Fruit fly (Drosophila melanogaster) whole organism, larva: Measurements from ENCODE around the gene CG43145.
A peak's percentile ranks its signal among the peaks of the same experiment; 100 is the strongest.

ENCODE experiments used
- noc ChIP-seq: fragments of 200-800 bp; sonication (Bioruptor generic); optimal IDR thresholded peaks from 3 replicates; lab custom pipeline; 2019; ENCODE audit warnings: missing biosample characterization, mild to moderate bottlenecking, missing genetic modification characterization, moderate library complexity

Gene CG43145

DNA sequence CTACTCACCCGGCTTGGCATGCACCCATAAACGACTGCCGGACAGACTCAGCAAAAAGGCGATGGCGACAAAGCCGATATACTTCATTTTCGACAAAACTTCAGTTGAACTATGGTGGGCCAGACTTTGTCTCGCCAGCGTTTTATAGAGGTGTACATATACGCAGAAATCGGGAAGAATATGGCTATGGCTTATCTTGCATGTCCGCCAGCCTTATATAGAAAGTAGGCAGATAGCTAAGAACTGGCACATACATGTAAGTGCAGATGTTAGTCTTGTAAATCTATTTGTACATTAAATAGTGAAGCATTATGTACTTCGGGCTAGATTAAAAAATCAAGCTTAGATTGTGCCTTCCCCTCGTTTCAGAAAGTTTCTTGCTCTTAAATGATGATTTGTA lies 8.5 kb upstream of the CG43145 start, which contains the start of gene CG3513:
Gene CG3513 (minus strand): TSS at position 101 of the 400 bp plus-strand sequence.
- no peak for TF ChIP-seq noc (tag; lab: Kevin White, UChicago)

DNA sequence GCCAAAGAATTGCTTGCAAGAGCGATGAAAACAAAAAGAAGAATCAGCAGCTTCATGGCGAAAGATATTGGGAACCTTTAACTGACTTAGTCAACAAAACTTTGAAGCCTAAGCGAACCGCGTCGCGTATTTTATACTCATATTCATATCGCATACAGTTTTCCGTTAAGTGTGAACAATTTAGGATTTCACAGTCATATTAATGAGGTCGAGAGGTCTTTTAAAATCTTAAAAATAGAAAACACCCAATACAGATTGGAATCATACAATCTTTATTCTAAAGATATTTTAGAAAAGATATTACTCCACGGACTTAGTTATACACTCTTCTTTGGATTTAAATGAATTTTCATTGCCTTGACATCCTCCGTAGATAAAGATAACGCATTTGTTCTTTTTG lies 7.8 kb upstream of the CG43145 start, which contains the start of gene Acp24A4:
Gene Acp24A4 (minus strand): TSS at position 101 of the 400 bp plus-strand sequence.
- TF ChIP-seq noc (tag; lab: Kevin White, UChicago), result no peak

DNA sequence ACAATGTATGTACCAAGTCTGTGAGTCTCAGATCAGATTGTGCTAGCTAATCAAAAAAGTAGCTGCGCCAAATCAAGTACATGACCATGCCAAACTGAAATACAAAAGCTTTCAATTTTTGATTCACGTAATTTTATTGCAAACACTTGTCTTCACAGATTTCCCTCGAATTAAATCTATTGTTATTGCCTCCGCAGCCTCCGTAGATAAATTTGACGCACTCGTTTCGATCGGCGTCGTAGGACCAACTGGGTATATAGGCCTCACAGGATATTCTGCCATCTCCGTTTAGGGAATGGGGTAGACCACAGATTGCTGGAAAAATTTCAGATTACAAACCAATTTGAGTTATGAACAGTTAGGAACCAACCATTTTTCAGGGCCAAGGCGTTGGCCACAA lies 6.7 kb upstream of the CG43145 start, which contains the start of gene CG43165:
Gene CG43165 (minus strand): TSS at position 101 of the 400 bp plus-strand sequence.
- TF ChIP-seq noc (tag; lab: Kevin White, UChicago), result no peak

DNA sequence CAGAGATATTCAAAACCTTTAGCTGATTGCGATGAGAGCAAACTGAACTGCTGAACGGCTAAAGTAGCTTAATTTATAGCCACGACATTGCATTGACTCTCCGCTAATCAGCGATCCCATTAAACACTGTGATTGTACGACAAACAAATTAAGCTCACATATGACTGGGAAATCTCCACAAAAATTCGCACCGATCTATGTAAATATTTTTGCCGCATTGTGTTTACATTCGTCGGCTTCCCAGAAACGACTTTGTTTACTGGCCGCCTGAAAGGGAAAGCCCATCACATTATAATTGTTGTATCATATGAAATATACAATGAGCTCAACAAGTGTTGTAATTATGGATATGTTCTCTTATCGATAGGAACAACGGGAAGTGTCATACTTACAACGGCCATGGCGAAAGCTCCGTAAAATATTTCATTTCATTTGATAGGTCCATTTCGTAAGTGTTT lies 6.2 kb upstream of the CG43145 start, which contains the start of gene CG16713:
Gene CG16713 (minus strand): TSS at position 51 of the 458 bp plus-strand sequence.
- no peak for TF ChIP-seq noc (tag; lab: Kevin White, UChicago)

DNA sequence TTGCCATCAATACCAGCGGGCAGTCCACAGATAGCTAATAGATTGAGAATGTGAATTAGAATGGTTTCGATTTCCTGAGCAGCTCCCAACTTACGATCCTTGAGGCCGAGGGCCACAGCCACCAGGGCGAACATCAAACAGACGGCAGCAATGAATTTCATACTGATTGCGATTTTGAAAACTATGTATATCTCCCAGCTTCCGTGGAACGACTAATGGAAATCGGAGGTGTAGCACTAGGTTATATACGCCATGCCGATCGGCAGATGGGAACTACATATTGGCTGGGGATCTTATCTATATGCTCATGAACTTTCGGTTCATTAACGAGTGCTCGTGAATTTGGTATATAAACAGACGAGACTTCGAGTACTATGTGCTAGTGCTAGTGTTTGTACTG lies 5.2 kb upstream of the CG43145 start, which contains the start of gene IM33:
Gene IM33 (minus strand): TSS at position 221 of the 400 bp plus-strand sequence.
- peak; percentile 13 for TF ChIP-seq noc (tag; lab: Kevin White, UChicago)

DNA sequence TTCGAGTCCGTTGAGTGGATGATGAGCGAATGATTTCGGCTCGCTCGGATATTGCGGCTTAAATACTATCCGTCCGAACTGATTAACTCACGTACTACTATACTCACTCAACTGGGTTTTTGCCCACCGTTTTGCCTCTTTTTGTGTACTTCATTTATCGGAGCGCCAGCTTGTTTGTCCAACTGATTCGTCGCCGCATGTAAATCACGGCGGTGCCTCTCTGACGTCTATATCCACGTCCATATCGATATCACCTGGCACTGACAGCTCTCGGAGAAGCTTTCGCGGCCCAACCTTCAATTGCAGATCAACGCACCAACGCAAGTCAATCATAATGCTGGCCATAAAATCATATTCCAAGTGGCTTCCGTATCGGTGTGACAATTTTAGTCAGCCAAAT lies 3.9 kb upstream of the CG43145 start, which contains the start of gene CG3604:
Gene CG3604 (minus strand): TSS at position 101 of the 400 bp plus-strand sequence.
- no peak for TF ChIP-seq noc (tag; lab: Kevin White, UChicago)

DNA sequence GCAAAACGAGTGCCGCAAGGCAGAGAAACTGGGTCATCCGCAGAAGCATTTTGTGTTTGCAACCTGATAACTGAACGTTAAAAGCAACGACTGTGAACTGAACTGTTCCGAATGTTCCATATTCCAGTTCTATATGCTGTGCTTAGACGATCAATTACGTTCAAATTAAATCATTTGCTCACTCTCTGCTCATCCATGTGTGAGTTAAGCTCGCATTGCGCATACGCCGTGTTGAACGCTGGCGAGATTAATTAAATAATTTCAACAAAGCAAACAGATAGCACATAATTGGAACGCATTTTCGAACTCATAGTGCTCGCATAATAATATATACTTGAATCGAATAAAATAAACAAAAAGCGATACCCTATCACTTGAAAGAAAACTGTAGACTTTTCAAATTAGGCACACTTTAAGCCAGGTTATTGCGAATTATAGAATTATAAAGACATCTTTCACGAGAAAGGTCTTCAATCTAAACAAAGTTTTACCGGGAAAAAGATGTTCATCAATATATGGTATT lies 2.6 kb upstream of the CG43145 start, which contains the start of the genes CG10031 and CG42464:
Gene CG10031 (minus strand): TSS at position 101 of the 523 bp plus-strand sequence.
Gene CG42464 (plus strand): TSS at position 473 of the 523 bp plus-strand sequence.
- TF ChIP-seq noc (tag; lab: Kevin White, UChicago), result no peak

DNA sequence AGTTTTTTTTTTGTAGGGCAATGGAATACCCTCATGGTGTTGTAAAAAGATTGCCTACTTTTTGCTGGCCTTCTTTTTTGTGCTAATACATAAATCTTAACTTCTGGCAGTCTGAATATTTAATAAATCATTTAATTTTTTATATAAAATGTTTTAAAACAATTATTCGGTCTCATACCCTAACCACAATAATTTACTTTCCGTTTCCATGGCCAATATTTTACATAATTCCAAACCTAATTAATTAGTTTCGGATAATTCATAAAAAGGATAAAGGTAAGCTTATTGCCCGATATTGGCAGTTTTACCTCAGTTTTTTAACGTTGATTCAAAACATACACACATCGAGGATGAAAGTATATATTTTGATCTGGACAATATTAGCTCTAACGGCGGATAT lies 1.7 kb upstream of the CG43145 start, which contains the start of gene CG42465:
Gene CG42465 (plus strand): TSS at position 301 of the 400 bp plus-strand sequence.
- no peak for TF ChIP-seq noc (tag; lab: Kevin White, UChicago)

DNA sequence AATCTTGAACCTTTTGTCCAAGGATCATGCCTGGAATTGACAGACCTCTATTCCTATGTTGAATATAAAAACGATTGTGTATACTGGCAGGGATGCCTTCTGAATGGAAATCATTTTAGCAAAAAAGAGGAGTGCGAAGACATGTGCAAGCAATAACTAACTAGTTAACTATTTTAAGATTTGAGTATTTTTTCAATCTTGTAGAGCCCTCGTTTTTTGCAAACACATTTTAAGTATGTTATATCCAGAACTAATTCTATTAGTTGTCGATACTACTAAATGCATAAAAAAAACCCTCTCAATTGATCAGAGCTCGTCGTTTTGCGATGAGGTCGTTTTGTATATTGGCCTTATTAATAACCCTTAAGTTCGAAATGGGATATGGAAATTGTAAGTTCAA lies 1.3 kb upstream of the CG43145 start, which contains the start of gene Sfp24C1:
Gene Sfp24C1 (plus strand): TSS at position 301 of the 400 bp plus-strand sequence.
- no peak for TF ChIP-seq noc (tag; lab: Kevin White, UChicago)

DNA sequence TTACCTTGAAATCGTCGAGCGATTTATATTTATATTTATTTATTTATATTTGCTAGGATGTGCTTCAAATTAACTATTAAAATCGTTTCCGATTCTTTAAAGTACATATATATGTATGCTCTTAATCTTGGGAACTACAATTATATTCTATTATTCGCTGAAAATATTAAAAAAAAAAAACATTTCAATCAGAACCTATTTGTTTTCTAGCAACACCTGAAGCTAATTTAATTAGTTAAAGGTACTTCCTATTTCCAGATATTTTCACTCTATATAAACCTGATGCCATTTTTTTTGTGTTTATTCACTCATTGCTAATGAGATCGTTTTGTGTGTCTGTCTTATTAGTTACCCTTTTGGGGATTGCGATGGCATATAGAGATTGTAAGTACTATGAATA lies 636 bp upstream of the CG43145 start, which contains the start of gene CG42467:
Gene CG42467 (plus strand): TSS at position 301 of the 400 bp plus-strand sequence.
- no peak for TF ChIP-seq noc (tag; lab: Kevin White, UChicago)

DNA sequence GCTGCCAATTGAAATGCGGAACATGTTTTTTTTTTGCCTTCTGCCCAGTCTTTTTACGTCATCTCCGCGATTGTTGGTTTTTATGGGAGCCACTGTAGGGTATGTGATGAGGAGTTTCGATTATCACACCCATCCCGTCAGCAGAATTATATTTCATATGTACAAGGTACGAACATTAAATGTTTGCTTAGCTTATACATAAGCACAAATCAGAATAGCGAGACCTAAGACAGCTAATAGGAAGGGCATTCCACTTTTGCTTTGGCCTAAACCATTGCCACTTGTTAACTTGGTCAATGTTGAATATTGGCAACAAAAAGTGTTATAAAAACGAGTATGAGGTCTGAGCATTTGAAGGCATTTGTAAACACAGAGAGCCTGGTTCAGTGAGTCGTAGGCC lies 1.6 kb downstream of the CG43145 start, which contains the start of gene CG2816:
Gene CG2816 (plus strand): TSS at position 400 of the 400 bp plus-strand sequence.
- TF ChIP-seq noc (tag; lab: Kevin White, UChicago), result peak; percentile 94

DNA sequence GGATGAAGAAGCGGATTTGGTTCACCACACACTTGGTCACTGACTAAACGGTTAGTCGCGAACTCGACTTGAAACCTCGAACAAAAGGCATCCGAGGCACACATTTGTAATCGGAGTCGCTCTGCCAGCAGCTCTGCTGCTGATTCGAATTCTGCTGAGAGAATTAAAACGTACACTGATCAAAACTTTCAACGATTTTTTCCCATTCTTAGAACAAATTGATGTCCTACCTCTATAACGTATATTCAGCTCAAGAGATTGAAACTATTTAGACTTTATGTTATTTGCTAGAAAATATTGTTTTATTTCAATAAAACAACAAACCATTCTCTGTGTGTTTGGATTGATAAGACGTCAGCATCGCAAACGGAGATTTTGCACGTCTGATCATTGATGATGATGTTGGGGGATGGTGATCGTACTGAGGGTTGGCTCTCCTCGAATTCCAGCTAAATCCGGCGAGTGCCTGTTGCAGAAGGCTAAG lies 3.9 kb downstream of the CG43145 start, which contains the start of gene CG31778:
Gene CG31778 (minus strand): TSS at position 51 of the 484 bp plus-strand sequence.
- TF ChIP-seq noc (tag; lab: Kevin White, UChicago), result peak; percentile 77

DNA sequence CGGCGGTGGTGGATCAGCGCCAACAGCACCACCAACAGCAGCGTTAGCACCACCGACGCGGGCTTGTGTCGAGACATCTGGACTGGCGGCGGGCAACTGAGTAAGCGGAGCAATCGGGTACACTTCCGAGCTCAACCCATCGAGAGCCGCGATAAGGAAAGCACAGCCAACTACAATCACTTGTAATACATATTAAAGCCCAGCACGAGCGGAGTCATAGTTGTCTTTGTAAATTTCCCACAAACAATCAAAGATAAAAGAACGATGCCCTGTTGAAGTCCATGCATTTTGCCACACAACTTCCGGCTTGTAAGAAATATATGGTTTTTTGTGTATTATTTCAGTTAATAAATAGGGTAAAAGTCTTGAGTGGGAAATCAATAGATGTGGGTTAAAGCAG lies 5.3 kb downstream of the CG43145 start, which contains the start of gene CG31777:
Gene CG31777 (minus strand): TSS at position 101 of the 400 bp plus-strand sequence.
- TF ChIP-seq noc (tag; lab: Kevin White, UChicago), result no peak

DNA sequence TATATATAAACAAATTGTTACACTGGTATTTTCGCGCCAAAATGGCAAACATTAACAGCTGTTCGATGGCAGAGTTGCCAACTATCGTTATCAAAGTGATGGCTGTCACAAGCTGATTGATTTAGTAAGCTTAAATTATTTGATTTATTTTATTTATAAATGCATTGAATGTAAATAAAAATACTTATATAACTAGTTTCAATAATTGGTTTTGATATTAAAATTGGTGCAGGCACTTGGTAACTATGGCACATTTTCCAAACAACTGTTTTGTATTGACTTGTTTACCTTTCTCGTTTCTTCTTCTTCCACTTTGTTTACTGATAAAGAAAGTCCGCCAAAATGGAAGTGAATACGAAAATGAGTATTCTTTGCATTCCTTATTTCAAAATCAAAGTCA lies 10.0 kb downstream of the CG43145 start, which contains the start of gene cutlet:
Gene cutlet (minus strand): TSS at position 84 of the 400 bp plus-strand sequence.
- TF ChIP-seq noc (tag; lab: Kevin White, UChicago), result no peak

DNA sequence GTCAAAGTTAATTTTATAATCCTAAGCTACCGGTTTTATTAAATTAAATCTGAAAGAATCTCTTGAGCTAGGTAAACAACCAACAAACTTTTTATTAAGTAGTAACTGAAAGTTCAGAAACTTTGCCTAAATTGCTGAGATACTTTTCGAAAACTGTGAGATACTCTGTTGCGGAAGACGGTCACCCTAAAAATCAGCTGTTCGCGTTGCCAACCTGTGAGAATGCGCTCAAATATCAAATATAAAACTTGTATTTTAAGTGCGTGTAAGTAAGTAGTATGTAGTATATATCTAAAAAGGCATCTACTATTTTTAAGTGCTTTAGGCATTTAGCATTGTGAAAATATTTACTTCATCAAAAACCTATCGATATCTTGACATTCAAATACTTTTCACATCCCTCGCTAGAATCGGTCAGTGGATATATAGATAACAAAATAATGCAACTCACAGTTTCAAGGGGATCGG lies 11.4 kb downstream of the CG43145 start, which contains the start of the genes CG31955 and CG2818:
Gene CG31955 (minus strand): TSS at position 157 of the 468 bp plus-strand sequence.
Gene CG2818 (plus strand): TSS at position 412 of the 468 bp plus-strand sequence.
- TF ChIP-seq noc (tag; lab: Kevin White, UChicago), result no peak
